Worm (Caenorhabditis elegans): ENCODE data around the gene srv-31.

- no peak for TF ChIP-seq nhr-77 (tag; optimal IDR thresholded peaks at IDR 0.05)
- TF ChIP-seq unc-62 (GFP tag; optimal IDR thresholded peaks at IDR 0.05): no peak
- no peak for TF ChIP-seq snpc-4 (tag; optimal IDR thresholded peaks at IDR 0.05)
- TF ChIP-seq mdl-1 (tag; optimal IDR thresholded peaks at IDR 0.05): no peak
- TF ChIP-seq zag-1 (tag; optimal IDR thresholded peaks at IDR 0.05): no peak
- TF ChIP-seq nhr-10 (tag; optimal IDR thresholded peaks at IDR 0.05): no peak
- no peak for TF ChIP-seq lin-39 (tag; optimal IDR thresholded peaks at IDR 0.05)
- no peak for TF ChIP-seq skn-1 (tag; optimal IDR thresholded peaks at IDR 0.05)
- TF ChIP-seq ama-1 (optimal IDR thresholded peaks at IDR 0.05): no peak
- TF ChIP-seq ztf-11 (tag; optimal IDR thresholded peaks at IDR 0.05): no peak
- TF ChIP-seq unc-39 (tag; optimal IDR thresholded peaks at IDR 0.05): no peak
Measured at ce11 chrIV:6266499-6266898, 5.3 kb downstream of the srv-31 start, which contains the start of gene srv-29.

Data from whole organism, L2 larva.